Worm (Caenorhabditis elegans): ENCODE data around the gene grl-27.

grl-27 gene

DNA sequence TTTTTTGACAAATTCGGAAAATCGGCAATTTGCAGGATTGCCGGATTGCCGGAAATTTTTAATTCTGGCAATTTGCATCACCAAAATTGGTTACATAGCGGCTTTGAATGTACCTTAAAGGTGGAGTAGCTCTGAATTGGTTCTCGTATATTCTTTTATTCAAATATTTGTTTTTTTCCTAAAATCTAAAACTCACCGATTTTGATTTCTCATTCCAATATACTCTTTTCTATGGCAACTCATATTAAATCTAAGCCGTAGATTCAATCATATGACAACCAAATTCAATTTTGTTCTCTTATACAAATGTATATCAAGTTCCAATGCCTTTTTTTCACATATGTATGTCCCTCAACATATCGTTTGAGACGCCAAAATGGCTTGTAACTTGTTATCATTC, 26.1 kb downstream of the grl-27 start, which contains the start of gene sri-21:
sri-21 (plus strand) TSS at position 301 of the 400 bp plus-strand sequence.
- no peak for TF ChIP-seq ztf-11 (tag; optimal IDR thresholded peaks at IDR 0.05)
- TF ChIP-seq lin-13 (tag; optimal IDR thresholded peaks at IDR 0.05), result no peak
- TF ChIP-seq nhr-2 (tag; optimal IDR thresholded peaks at IDR 0.05), result no peak
- no peak for TF ChIP-seq pha-4 (tag; optimal IDR thresholded peaks at IDR 0.05)
- TF ChIP-seq flh-1 (GFP tag; optimal IDR thresholded peaks at IDR 0.05), result no peak
- no peak for TF ChIP-seq mep-1 (tag; optimal IDR thresholded peaks at IDR 0.05)
- TF ChIP-seq nhr-237 (tag; optimal IDR thresholded peaks at IDR 0.05), result no peak
- TF ChIP-seq elt-1 (tag; optimal IDR thresholded peaks at IDR 0.05; ENCODE audit: borderline replicate concordance, insufficient read depth), result no peak
- no peak for TF ChIP-seq M03D4.4 (tag; optimal IDR thresholded peaks at IDR 0.05)
- TF ChIP-seq sem-2 (GFP tag; optimal IDR thresholded peaks at IDR 0.05), result no peak

DNA sequence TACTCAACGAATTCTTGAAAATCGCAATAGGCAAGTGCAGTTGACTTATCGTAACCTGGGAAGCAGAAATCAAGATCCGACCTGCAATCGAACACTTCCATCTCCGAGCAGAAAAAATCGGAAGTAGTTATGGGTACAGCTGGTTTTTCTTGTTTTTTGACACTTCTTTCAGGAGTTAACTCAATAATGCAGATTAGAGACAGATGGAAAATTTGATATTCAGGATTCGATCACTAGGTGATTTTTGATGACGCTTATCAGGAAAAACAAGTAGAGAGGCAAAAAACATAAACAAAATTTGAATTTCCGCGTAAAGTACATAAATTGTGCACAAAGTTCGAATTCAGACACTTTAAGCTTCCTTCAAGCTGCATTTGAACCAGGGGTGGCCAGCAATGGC, 26.9 kb downstream of the grl-27 start, which contains the start of gene srw-130:
srw-130 (minus strand) TSS at position 101 of the 400 bp plus-strand sequence.
- no peak for TF ChIP-seq sptf-1 (tag; optimal IDR thresholded peaks at IDR 0.05)
- TF ChIP-seq nhr-28 (tag; optimal IDR thresholded peaks at IDR 0.05), result no peak
- TF ChIP-seq zip-8 (tag; optimal IDR thresholded peaks at IDR 0.05), result no peak
- TF ChIP-seq elt-3 (tag; optimal IDR thresholded peaks at IDR 0.05), result no peak
- no peak for TF ChIP-seq bed-3 (GFP tag; optimal IDR thresholded peaks at IDR 0.05)
- TF ChIP-seq ceh-39 (tag; optimal IDR thresholded peaks at IDR 0.05), result no peak
- no peak for TF ChIP-seq ztf-11 (tag; optimal IDR thresholded peaks at IDR 0.05)
- no peak for TF ChIP-seq nhr-12 (tag; optimal IDR thresholded peaks at IDR 0.05)
- TF ChIP-seq flh-1 (GFP tag; optimal IDR thresholded peaks at IDR 0.05), result no peak
- no peak for TF ChIP-seq unc-120 (tag; optimal IDR thresholded peaks at IDR 0.05; ENCODE audit: poor library complexity, severe bottlenecking)
- no peak for TF ChIP-seq unc-62 (GFP tag; optimal IDR thresholded peaks at IDR 0.05)
- TF ChIP-seq mls-2 (tag; optimal IDR thresholded peaks at IDR 0.05), result no peak

DNA sequence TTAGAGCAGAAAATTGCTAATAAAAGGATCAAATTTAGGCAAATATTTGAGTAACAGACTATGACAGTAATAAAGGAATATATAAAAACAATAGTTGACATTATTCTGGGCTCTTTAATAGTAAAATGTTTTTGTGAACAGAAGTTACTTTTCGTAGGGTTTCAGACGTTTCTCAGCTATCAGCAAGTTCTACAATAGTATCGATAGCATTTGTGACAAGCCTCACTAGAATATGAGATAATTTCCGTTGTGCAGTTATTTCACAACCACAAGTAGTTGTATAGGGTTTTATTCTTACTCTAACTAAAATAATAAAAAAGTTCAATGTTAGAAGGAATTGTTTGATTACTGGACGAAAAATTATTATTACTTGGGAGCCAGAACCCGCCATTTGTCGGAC, 29.1 kb downstream of the grl-27 start, which contains the start of gene srbc-68:
srbc-68 (minus strand) TSS at position 101 of the 400 bp plus-strand sequence.
- TF ChIP-seq sem-2 (GFP tag; optimal IDR thresholded peaks at IDR 0.05) (no peak), lsy-2 (tag; optimal IDR thresholded peaks at IDR 0.05) (no peak), zip-8 (tag; optimal IDR thresholded peaks at IDR 0.05) (no peak), nhr-12 (tag; optimal IDR thresholded peaks at IDR 0.05) (no peak), hlh-1 (tag; optimal IDR thresholded peaks at IDR 0.05) (no peak), snpc-4 (tag; optimal IDR thresholded peaks at IDR 0.05) (no peak), ceh-43 (GFP tag; optimal IDR thresholded peaks at IDR 0.05) (no peak), blmp-1 (tag; optimal IDR thresholded peaks at IDR 0.05) (no peak), unc-120 (tag; optimal IDR thresholded peaks at IDR 0.05; ENCODE audit: poor library complexity, severe bottlenecking) (no peak), ceh-83 (GFP tag; optimal IDR thresholded peaks at IDR 0.05) (no peak), pha-4 (tag; optimal IDR thresholded peaks at IDR 0.05) (no peak), unc-39 (tag; optimal IDR thresholded peaks at IDR 0.05) (no peak), M03D4.4 (tag; optimal IDR thresholded peaks at IDR 0.05) (no peak), ztf-11 (tag; optimal IDR thresholded peaks at IDR 0.05) (no peak), cnd-1 (tag; optimal IDR thresholded peaks at IDR 0.05) (no peak), mab-5 (tag; optimal IDR thresholded peaks at IDR 0.05) (no peak), elt-1 (tag; optimal IDR thresholded peaks at IDR 0.05; ENCODE audit: borderline replicate concordance, insufficient read depth) (no peak)

DNA sequence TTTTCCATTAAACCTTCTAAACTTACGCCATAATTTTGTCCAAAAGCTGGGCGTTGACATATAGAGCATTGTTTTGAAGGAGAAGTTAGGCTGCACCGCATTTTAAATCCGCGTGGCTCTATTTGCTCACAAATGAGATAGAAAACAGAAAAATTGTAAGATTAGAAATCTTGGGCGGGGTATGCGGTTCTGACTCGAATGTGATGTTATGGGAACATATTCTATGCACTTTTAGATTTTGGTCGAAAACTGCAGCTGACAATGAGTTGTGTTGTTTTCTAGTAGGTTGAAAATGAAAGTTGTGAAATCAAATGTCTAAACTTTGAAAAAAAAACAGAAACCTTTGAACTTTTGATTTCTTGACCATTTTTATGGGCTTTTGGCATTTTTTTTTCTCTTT, 32.3 kb downstream of the grl-27 start, which contains the start of gene nhr-222:
nhr-222 (minus strand) TSS at position 101 of the 400 bp plus-strand sequence.
- TF ChIP-seq ztf-11 (tag; optimal IDR thresholded peaks at IDR 0.05) (no peak), nhr-237 (tag; optimal IDR thresholded peaks at IDR 0.05) (no peak)

DNA sequence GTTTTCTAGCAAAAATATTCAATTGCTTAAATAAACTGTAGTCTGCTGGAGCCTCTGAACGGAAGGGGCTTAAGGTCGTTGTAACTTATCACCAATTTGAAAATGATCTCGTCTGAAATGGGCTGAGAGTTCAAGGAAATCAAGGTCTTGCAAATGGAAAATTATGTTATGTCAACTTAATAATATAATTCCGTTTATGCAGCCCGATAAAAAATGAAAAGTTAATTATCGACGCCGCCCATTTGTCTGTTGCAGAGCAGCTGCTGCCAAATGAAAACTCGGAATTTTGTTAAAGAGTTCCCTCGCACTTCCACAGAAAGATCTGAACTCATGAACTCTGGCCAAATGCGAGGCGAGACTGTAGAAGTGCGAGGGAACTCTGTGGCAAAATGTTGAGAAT, 34.5 kb downstream of the grl-27 start, which contains the start of gene srbc-67:
srbc-67 (minus strand) TSS at position 101 of the 400 bp plus-strand sequence.
- TF ChIP-seq sem-2 (GFP tag; optimal IDR thresholded peaks at IDR 0.05), result no peak
- no peak for TF ChIP-seq hlh-1 (tag; optimal IDR thresholded peaks at IDR 0.05)
- no peak for TF ChIP-seq ces-1 (GFP tag; optimal IDR thresholded peaks at IDR 0.05)
- TF ChIP-seq nhr-76 (tag; optimal IDR thresholded peaks at IDR 0.05), result no peak
- TF ChIP-seq ceh-43 (GFP tag; optimal IDR thresholded peaks at IDR 0.05), result no peak
- TF ChIP-seq pha-4 (tag; optimal IDR thresholded peaks at IDR 0.05), result no peak
- no peak for TF ChIP-seq ztf-11 (tag; optimal IDR thresholded peaks at IDR 0.05)
- TF ChIP-seq unc-62 (GFP tag; optimal IDR thresholded peaks at IDR 0.05), result no peak
- TF ChIP-seq M03D4.4 (tag; optimal IDR thresholded peaks at IDR 0.05), result no peak
- no peak for TF ChIP-seq nhr-12 (tag; optimal IDR thresholded peaks at IDR 0.05)
- TF ChIP-seq mep-1 (tag; optimal IDR thresholded peaks at IDR 0.05), result no peak
- TF ChIP-seq nhr-2 (tag; optimal IDR thresholded peaks at IDR 0.05), result no peak
- TF ChIP-seq blmp-1 (tag; optimal IDR thresholded peaks at IDR 0.05), result no peak
- TF ChIP-seq lin-13 (tag; optimal IDR thresholded peaks at IDR 0.05), result no peak
- TF ChIP-seq bed-3 (GFP tag; optimal IDR thresholded peaks at IDR 0.05), result no peak
- TF ChIP-seq ceh-39 (tag; optimal IDR thresholded peaks at IDR 0.05), result no peak
- no peak for TF ChIP-seq ceh-83 (GFP tag; optimal IDR thresholded peaks at IDR 0.05)
